Worm (Caenorhabditis elegans): Measurements from ENCODE around the gene sdz-33.

- no peak for TF ChIP-seq klf-2 (GFP tag; conservative IDR thresholded peaks at IDR 0.05)
- TF ChIP-seq T22C8.4 (GFP tag; IDR thresholded peaks at IDR 0.05): no peak
- no peak for TF ChIP-seq ref-1 (GFP tag; conservative IDR thresholded peaks at IDR 0.05)
These were observed 28.5 kb upstream of the sdz-33 start, which contains the start of gene Y56A3A.6 for ce11 chrIII:11878751-11879150.
